Worm (Caenorhabditis elegans): ENCODE data around the gene ucp-4.

DNA sequence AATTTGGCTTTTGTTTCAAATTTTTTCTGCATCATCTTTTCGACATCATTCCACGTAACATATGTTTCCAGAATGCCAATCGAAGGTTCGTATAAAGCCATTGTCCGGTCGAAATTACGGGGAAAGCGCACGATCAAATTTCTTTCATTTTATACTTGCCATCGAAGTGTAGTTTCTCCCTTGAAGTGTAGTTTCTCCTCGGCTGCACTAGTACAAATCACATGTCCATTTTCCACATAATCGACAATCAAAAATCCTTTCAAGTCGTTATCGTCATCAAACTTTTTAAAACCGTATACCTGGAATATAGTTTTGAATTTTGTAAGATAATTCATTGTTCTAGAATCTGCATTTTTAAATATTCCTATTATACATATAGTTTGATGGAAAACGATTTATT is 41.3 kb downstream of the ucp-4 start, which contains the start of gene E02C12.9:
- TF ChIP-seq nhr-2 (tag; optimal IDR thresholded peaks at IDR 0.05) (no peak), lin-13 (tag; optimal IDR thresholded peaks at IDR 0.05) (no peak), pha-4 (tag; optimal IDR thresholded peaks at IDR 0.05) (no peak), nhr-76 (tag; optimal IDR thresholded peaks at IDR 0.05) (no peak)

All from whole organism, mixed stage, embryonic.